Fruit fly (Drosophila melanogaster) whole organism, embryonic: Measurements from ENCODE around the gene Rdh.

ENCODE experiments used
- ATbp ChIP-seq: fragments of 200-800 bp; sonication (Bioruptor generic); optimal IDR thresholded peaks from 2 replicates; lab custom pipeline; 2017; ENCODE audit warnings: missing biosample characterization, mild to moderate bottlenecking, missing genetic modification characterization, missing genetic modification reagents
- Antp ChIP-seq: fragments of 200-800 bp; sonication (Bioruptor generic); optimal IDR thresholded peaks from 3 replicates; lab custom pipeline; 2016; ENCODE audit warnings: missing biosample characterization, missing genetic modification characterization
- Atf-2 ChIP-seq: fragments of 200-800 bp; sonication (Bioruptor generic); optimal IDR thresholded peaks from 2 replicates; lab custom pipeline; 2016; ENCODE audit warnings: missing biosample characterization, missing genetic modification characterization
- B-H1 ChIP-seq: fragments of 200-800 bp; sonication (Bioruptor generic); IDR thresholded peaks from 3 replicates; pipeline ENCODE4 v1.3.6; 2022; ENCODE audit warnings: missing biosample characterization, missing genetic modification characterization
- CG10979 ChIP-seq: fragments of 200-800 bp; sonication (Bioruptor generic); optimal IDR thresholded peaks from 2 replicates; lab custom pipeline; 2018; ENCODE audit warnings: missing biosample characterization, mild to moderate bottlenecking, missing genetic modification characterization, moderate library complexity
- CG11398 ChIP-seq: fragments of 200-800 bp; sonication (Bioruptor generic); optimal IDR thresholded peaks from 2 replicates; lab custom pipeline; 2016; ENCODE audit warnings: missing biosample characterization, missing genetic modification characterization
- CG11695 ChIP-seq: fragments of 200-800 bp; sonication (Bioruptor generic); IDR thresholded peaks from 3 replicates; pipeline ENCODE4 v1.3.6; 2022; ENCODE audit warnings: missing biosample characterization, missing genetic modification characterization
- CG12219 ChIP-seq: fragments of 200-800 bp; sonication (Bioruptor generic); optimal IDR thresholded peaks from 3 replicates; lab custom pipeline; 2018; ENCODE audit warnings: missing biosample characterization, mild to moderate bottlenecking, missing genetic modification characterization
- CG17612 ChIP-seq: fragments of 200-800 bp; sonication (Bioruptor generic); IDR thresholded peaks from 2 replicates; pipeline ENCODE4 v1.3.6; 2022; ENCODE audit warnings: missing biosample characterization, missing genetic modification characterization
- CG18011 ChIP-seq: fragments of 200-800 bp; sonication (Bioruptor generic); optimal IDR thresholded peaks from 2 replicates; lab custom pipeline; 2017; ENCODE audit warnings: missing biosample characterization, missing genetic modification characterization, mild to moderate bottlenecking, moderate library complexity, missing genotype
- CG2875 ChIP-seq: fragments of 200-800 bp; sonication (Bioruptor generic); optimal IDR thresholded peaks from 2 replicates; lab custom pipeline; 2017; ENCODE audit warnings: missing biosample characterization, mild to moderate bottlenecking, missing genetic modification characterization, missing genetic modification reagents
- CG33213 ChIP-seq: fragments of 200-800 bp; sonication (Bioruptor generic); optimal IDR thresholded peaks from 3 replicates; lab custom pipeline; 2016; ENCODE audit warnings: missing biosample characterization, missing genetic modification characterization
- CG34422 ChIP-seq: fragments of 200-800 bp; sonication (Bioruptor generic); IDR thresholded peaks from 3 replicates; pipeline ENCODE4 v1.3.6; 2022; ENCODE audit warnings: missing biosample characterization, missing genetic modification characterization
- CG3726 ChIP-seq: fragments of 200-800 bp; sonication (Bioruptor generic); IDR thresholded peaks from 3 replicates; pipeline ENCODE4, ENCODE4 v1.3.6; 2022; ENCODE audit warnings: missing biosample characterization, missing genetic modification characterization
- CG3847 ChIP-seq: fragments of 200-800 bp; sonication (Bioruptor generic); IDR thresholded peaks from 2 replicates; pipeline ENCODE4 v1.3.6; 2022; ENCODE audit warnings: missing biosample characterization, missing genetic modification characterization
- CG4404 ChIP-seq: fragments of 200-800 bp; sonication (Bioruptor generic); IDR thresholded peaks from 2 replicates; pipeline ENCODE4 v1.3.6; 2022; ENCODE audit warnings: missing biosample characterization, missing genetic modification characterization
- CG4707 ChIP-seq: fragments of 200-800 bp; sonication (Bioruptor generic); optimal IDR thresholded peaks from 2 replicates; lab custom pipeline; 2018; ENCODE audit warnings: missing biosample characterization, mild to moderate bottlenecking, missing genetic modification characterization, moderate library complexity
- CG5245 ChIP-seq: fragments of 200-800 bp; sonication (Bioruptor generic); optimal IDR thresholded peaks from 3 replicates; lab custom pipeline; 2016; ENCODE audit warnings: missing biosample characterization, missing genetic modification characterization
- CG6683 ChIP-seq: fragments of 200-800 bp; sonication (Bioruptor generic); optimal IDR thresholded peaks from 2 replicates; lab custom pipeline; 2017; ENCODE audit warnings: missing biosample characterization, mild to moderate bottlenecking, missing genetic modification characterization, missing genetic modification reagents
- CG7271 ChIP-seq: fragments of 200-800 bp; sonication (Bioruptor generic); optimal IDR thresholded peaks from 2 replicates; lab custom pipeline; 2018; ENCODE audit warnings: missing biosample characterization, mild to moderate bottlenecking, missing genetic modification characterization, moderate library complexity
- CG7928 ChIP-seq: fragments of 200-800 bp; sonication (Bioruptor generic); optimal IDR thresholded peaks from 2 replicates; lab custom pipeline; 2017; ENCODE audit warnings: missing biosample characterization, mild to moderate bottlenecking, missing genetic modification characterization
- CG9609 ChIP-seq: fragments of 200-800 bp; sonication (Bioruptor generic); optimal IDR thresholded peaks from 3 replicates; lab custom pipeline; 2016; ENCODE audit warnings: missing biosample characterization, missing genetic modification characterization
- CG9817 ChIP-seq: fragments of 200-800 bp; sonication (Bioruptor generic); optimal IDR thresholded peaks from 2 replicates; lab custom pipeline; 2018; ENCODE audit warnings: missing biosample characterization, mild to moderate bottlenecking, missing genetic modification characterization, moderate library complexity
- Elba2 ChIP-seq: fragments of 200-800 bp; sonication (Bioruptor generic); optimal IDR thresholded peaks from 3 replicates; lab custom pipeline; 2016; ENCODE audit warnings: missing biosample characterization, missing genetic modification characterization
- Fer3 ChIP-seq: fragments of 200-800 bp; sonication (Bioruptor generic); optimal IDR thresholded peaks from 2 replicates; lab custom pipeline; 2018; ENCODE audit warnings: missing biosample characterization, mild to moderate bottlenecking, missing genetic modification characterization, moderate library complexity
- H15 ChIP-seq: fragments of 200-800 bp; sonication (Bioruptor generic); IDR thresholded peaks from 3 replicates; pipeline ENCODE4 v1.3.6; 2022; ENCODE audit warnings: missing biosample characterization, missing genetic modification characterization
- HLH3B ChIP-seq: fragments of 200-800 bp; sonication (Bioruptor generic); IDR thresholded peaks from 2 replicates; pipeline ENCODE4 v1.3.6; 2022; ENCODE audit warnings: missing biosample characterization, missing genetic modification characterization
- Hmx ChIP-seq: fragments of 200-800 bp; sonication (Bioruptor generic); optimal IDR thresholded peaks from 2 replicates; lab custom pipeline; 2016; ENCODE audit warnings: missing biosample characterization, missing genetic modification characterization
- Hr39 ChIP-seq: fragments of >200 bp; optimal IDR thresholded peaks from 2 replicates; lab custom pipeline; 2017
- Max ChIP-seq: fragments of 200-800 bp; sonication (Bioruptor generic); optimal IDR thresholded peaks from 2 replicates; lab custom pipeline; 2016; ENCODE audit warnings: missing biosample characterization, mild to moderate bottlenecking, missing genetic modification characterization
- Nf-YA ChIP-seq: fragments of 200-800 bp; sonication (Bioruptor generic); IDR thresholded peaks from 2 replicates; pipeline ENCODE4 v1.3.6; 2022; ENCODE audit warnings: missing biosample characterization, missing genetic modification characterization
- NfI ChIP-seq: fragments of 200-800 bp; sonication (Bioruptor generic); optimal IDR thresholded peaks from 3 replicates; lab custom pipeline; 2018; ENCODE audit warnings: missing biosample characterization, mild to moderate bottlenecking, missing genetic modification characterization, moderate library complexity
- Rx ChIP-seq: fragments of 200-800 bp; sonication (Bioruptor generic); IDR thresholded peaks from 2 replicates; pipeline ENCODE4 v1.3.6; 2022; ENCODE audit warnings: missing biosample characterization, missing genetic modification characterization
- Sox102F ChIP-seq: fragments of 200-800 bp; sonication (Bioruptor generic); optimal IDR thresholded peaks from 2 replicates; lab custom pipeline; 2018; ENCODE audit warnings: missing biosample characterization, mild to moderate bottlenecking, missing genetic modification characterization, moderate library complexity
- Xbp1 ChIP-seq: fragments of 200-800 bp; sonication (Bioruptor generic); optimal IDR thresholded peaks from 3 replicates; lab custom pipeline; 2016; ENCODE audit warnings: missing biosample characterization, mild to moderate bottlenecking, missing genetic modification characterization
- bigmax ChIP-seq: fragments of 200-800 bp; sonication (Bioruptor generic); optimal IDR thresholded peaks from 2 replicates; lab custom pipeline; 2018; ENCODE audit warnings: missing biosample characterization, mild to moderate bottlenecking, missing genetic modification characterization
- cad ChIP-seq: fragments of >200 bp; optimal IDR thresholded peaks from 2 replicates; lab custom pipeline; 2017; ENCODE audit warnings: missing biosample characterization, missing genetic modification characterization
- chm ChIP-seq: fragments of 200-800 bp; sonication (Bioruptor generic); IDR thresholded peaks from 2 replicates; pipeline ENCODE4 v1.3.6; 2022; ENCODE audit warnings: missing biosample characterization, missing genetic modification characterization
- croc ChIP-seq: fragments of 200-800 bp; sonication (Bioruptor generic); conservative IDR thresholded peaks from 3 replicates; pipeline ENCODE4 v1.3.6; 2022; ENCODE audit warnings: missing biosample characterization, missing genetic modification characterization
- da ChIP-seq: fragments of 200-800 bp; sonication (Bioruptor generic); optimal IDR thresholded peaks from 2 replicates; lab custom pipeline; 2016; ENCODE audit warnings: missing biosample characterization, missing genetic modification characterization
- dmrt11E ChIP-seq: fragments of 200-800 bp; sonication (Bioruptor generic); optimal IDR thresholded peaks from 3 replicates; lab custom pipeline; 2018; ENCODE audit warnings: missing biosample characterization, mild to moderate bottlenecking, missing genetic modification characterization, moderate library complexity
- ewg ChIP-seq: fragments of 200-800 bp; sonication (Bioruptor generic); optimal IDR thresholded peaks from 3 replicates; lab custom pipeline; 2017; ENCODE audit warnings: mild to moderate bottlenecking, missing biosample characterization, missing genetic modification reagents, missing genetic modification characterization
- insv ChIP-seq, 2 experiments: fragments of 200-800 bp; sonication (Bioruptor generic); optimal IDR thresholded peaks; 3 replicates each; lab custom pipeline; 2016 to 2018; ENCODE audit warnings: missing biosample characterization in 2 of 2, missing genetic modification characterization in 2 of 2
- lbe ChIP-seq: fragments of 200-800 bp; sonication (Bioruptor generic); optimal IDR thresholded peaks from 2 replicates; lab custom pipeline; 2016; ENCODE audit warnings: missing biosample characterization, mild to moderate bottlenecking, missing genetic modification characterization
- rib ChIP-seq: fragments of 200-800 bp; sonication (Bioruptor generic); IDR thresholded peaks from 2 replicates; pipeline ENCODE4 v1.3.6; 2022; ENCODE audit warnings: missing biosample characterization, missing genetic modification characterization
- sens ChIP-seq: fragments of 200-800 bp; sonication (Bioruptor generic); peaks from one replicate; lab custom pipeline; 2016; ENCODE audit warnings: missing biosample characterization, missing genetic modification characterization
- shn ChIP-seq: fragments of 200-800 bp; sonication (Bioruptor generic); optimal IDR thresholded peaks from 3 replicates; lab custom pipeline; 2016; ENCODE audit warnings: missing biosample characterization, missing genetic modification characterization
- sisA ChIP-seq: fragments of 200-800 bp; sonication (Bioruptor generic); IDR thresholded peaks from 2 replicates; pipeline ENCODE4 v1.3.6; 2022; ENCODE audit warnings: missing biosample characterization, missing genetic modification characterization
- so ChIP-seq: fragments of 200-800 bp; sonication (Bioruptor generic); IDR thresholded peaks from 3 replicates; pipeline ENCODE4 v1.3.6; 2022; ENCODE audit warnings: missing biosample characterization, missing genetic modification characterization
- sug ChIP-seq: fragments of 200-800 bp; optimal IDR thresholded peaks from 2 replicates; lab custom pipeline; 2019; ENCODE audit warnings: missing biosample characterization, mild to moderate bottlenecking, missing genetic modification characterization, moderate library complexity
- tll ChIP-seq, 2 experiments: fragments of 200-800 bp in 1 of 2; fragments of >200 bp in 1 of 2; sonication (Bioruptor generic) in 1 of 2; optimal IDR thresholded peaks; 2 replicates each; lab custom pipeline; 2017 to 2019; ENCODE audit warnings: missing biosample characterization in 2 of 2, missing genetic modification characterization in 2 of 2, mild to moderate bottlenecking in 1 of 2, moderate library complexity in 1 of 2
- tx ChIP-seq: fragments of 200-800 bp; sonication (Bioruptor generic); optimal IDR thresholded peaks from 2 replicates; lab custom pipeline; 2016; ENCODE audit warnings: missing biosample characterization, missing genetic modification characterization
- wor ChIP-seq: fragments of 200-800 bp; sonication (Bioruptor generic); IDR thresholded peaks from 2 replicates; pipeline ENCODE4 v1.3.6; 2022; ENCODE audit warnings: missing biosample characterization, missing genetic modification characterization

The Rdh gene

DNA sequence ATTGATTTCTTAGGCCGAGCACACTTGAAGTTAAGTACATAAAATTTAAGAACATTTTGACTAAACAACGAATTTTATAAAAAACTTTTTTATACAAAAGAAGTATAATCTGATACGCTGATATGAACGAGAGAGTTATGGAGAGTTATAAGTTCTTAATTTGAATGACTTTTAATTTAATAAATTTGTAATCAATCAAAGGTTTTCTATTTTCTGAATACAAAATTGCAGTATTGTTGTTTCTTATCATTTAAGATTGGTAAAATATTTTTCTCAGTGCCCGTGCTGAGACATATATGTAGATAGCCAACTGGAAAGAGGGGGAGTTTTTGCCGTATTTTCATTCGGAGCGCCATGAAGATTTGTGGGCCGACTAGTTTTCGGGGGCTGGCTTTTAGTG lies 47.8 kb downstream of the Rdh start (continued):
- TF ChIP-seq CG12219 (no peak), H15 (GFP tag; lab: Robert Waterston, UW) (no peak), CG10979 (tag; lab: Kevin White, UChicago) (peak; percentile 77), CG7271 (tag; lab: Kevin White, UChicago) (no peak), sug (tag; lab: Kevin White, UChicago) (no peak), CG6683 (GFP tag; lab: Kevin White, UChicago) (no peak), CG5245 (GFP tag; lab: Kevin White, UChicago) (no peak), tx (GFP tag; lab: Kevin White, UChicago) (no peak), rib (no peak), shn (GFP tag; lab: Kevin White, UChicago) (no peak), Nf-YA (GFP tag; lab: Robert Waterston, UW) (no peak), CG34422 (GFP tag; lab: Robert Waterston, UW) (no peak; the same call in 2 of the 3 replicates), so (GFP tag; lab: Robert Waterston, UW) (no peak), Xbp1 (GFP tag; lab: Kevin White, UChicago) (peak; percentile 4), ewg (GFP tag; lab: Kevin White, UChicago) (peak; percentile 35), insv (GFP tag; optimal IDR thresholded peaks at IDR 0.05; lab: Kevin White, UChicago) (no peak), NfI (GFP tag; lab: Kevin White, UChicago) (no peak), Max (GFP tag; lab: Kevin White, UChicago) (no peak), B-H1 (no peak), CG3726 (GFP tag; lab: Robert Waterston, UW) (no peak), dmrt11E (peak; percentile 87), Hmx (GFP tag; lab: Kevin White, UChicago) (no peak), bigmax (GFP tag; lab: Kevin White, UChicago) (no peak), CG11695 (no peak), CG4707 (no peak), sens (GFP tag; lab: Kevin White, UChicago) (peak; percentile 42), CG4404 (GFP tag; lab: Robert Waterston, UW) (no peak), lbe (GFP tag; lab: Kevin White, UChicago) (no peak), CG18011 (no peak), Fer3 (tag; lab: Kevin White, UChicago) (no peak), CG9817 (tag; lab: Kevin White, UChicago) (no peak), tll (GFP tag; optimal IDR thresholded peaks at IDR 0.05; lab: Kevin White, UChicago) (no peak), Atf-2 (GFP tag; lab: Kevin White, UChicago) (no peak), CG11398 (no peak), CG3847 (GFP tag; lab: Robert Waterston, UW) (no peak), Hr39 (no peak), CG17612 (GFP tag; lab: Robert Waterston, UW) (no peak), Elba2 (GFP tag; lab: Kevin White, UChicago) (no peak), CG7928 (GFP tag; lab: Kevin White, UChicago) (no peak), sisA (no peak), CG2875 (peak; percentile 55), croc (peak; percentile 50; the same call in 2 of the 3 replicates), CG33213 (GFP tag; lab: Kevin White, UChicago) (no peak), HLH3B (GFP tag; lab: Robert Waterston, UW) (no peak), wor (GFP tag; lab: Robert Waterston, UW) (no peak), CG9609 (GFP tag; lab: Kevin White, UChicago) (no peak), ATbp (GFP tag; lab: Kevin White, UChicago) (peak; percentile 15), Sox102F (GFP tag; lab: Kevin White, UChicago) (peak; percentile 62), chm (GFP tag; lab: Robert Waterston, UW) (no peak), Antp (GFP tag; lab: Kevin White, UChicago) (no peak), cad (GFP tag; lab: Kevin White, UChicago) (no peak), da (GFP tag; lab: Kevin White, UChicago) (no peak), Rx (GFP tag; lab: Robert Waterston, UW) (no peak)
